Fruit fly (Drosophila melanogaster) whole organism, pupa: ENCODE results near the gene dome.
A peak's percentile ranks its signal among the peaks of the same experiment; 100 is the strongest.

ENCODE experiments used
- CG12605 ChIP-seq: fragments of 200-800 bp; sonication (Bioruptor generic); IDR thresholded peaks from 2 replicates; pipeline ENCODE4 v1.3.6; 2022; ENCODE audit warnings: missing biosample characterization, missing genetic modification characterization
- CG13204 ChIP-seq: fragments of 200-800 bp; sonication (Bioruptor generic); optimal IDR thresholded peaks from 2 replicates; lab custom pipeline; 2018; ENCODE audit warnings: missing biosample characterization, mild to moderate bottlenecking, missing genetic modification characterization, moderate library complexity
- CG14655 ChIP-seq: fragments of 200-800 bp; sonication (Bioruptor generic); optimal IDR thresholded peaks from 3 replicates; lab custom pipeline; 2017; ENCODE audit warnings: mild to moderate bottlenecking, missing biosample characterization, missing genetic modification reagents, missing genetic modification characterization
- CG15710 ChIP-seq: fragments of 200-800 bp; sonication (Bioruptor generic); optimal IDR thresholded peaks from 2 replicates; lab custom pipeline; 2018; ENCODE audit warnings: missing biosample characterization, mild to moderate bottlenecking, missing genetic modification characterization, moderate library complexity
- CG17806 ChIP-seq: fragments of 200-800 bp; sonication (Bioruptor generic); optimal IDR thresholded peaks from 2 replicates; lab custom pipeline; 2018; ENCODE audit warnings: missing biosample characterization, mild to moderate bottlenecking, missing genetic modification characterization, moderate library complexity
- CG32121 ChIP-seq: fragments of 200-800 bp; sonication (Bioruptor generic); IDR thresholded peaks from 2 replicates; pipeline ENCODE4 v1.3.6; 2022; ENCODE audit warnings: missing biosample characterization, missing genetic modification characterization
- CG34367 ChIP-seq: fragments of 200-800 bp; sonication (Bioruptor generic); optimal IDR thresholded peaks from 2 replicates; lab custom pipeline; 2018; ENCODE audit warnings: missing biosample characterization, mild to moderate bottlenecking, missing genetic modification characterization
- CG4496 ChIP-seq: fragments of 200-800 bp; sonication (Bioruptor generic); IDR thresholded peaks from 3 replicates; pipeline ENCODE4 v1.3.6; 2022; ENCODE audit warnings: missing biosample characterization, missing genetic modification characterization
- CG8159 ChIP-seq: fragments of 200-800 bp; sonication (Bioruptor generic); optimal IDR thresholded peaks from 3 replicates; lab custom pipeline; 2018; ENCODE audit warnings: missing biosample characterization, mild to moderate bottlenecking, missing genetic modification characterization, moderate library complexity
- CG8301 ChIP-seq: fragments of 200-800 bp; sonication (Bioruptor generic); optimal IDR thresholded peaks from 2 replicates; lab custom pipeline; 2018; ENCODE audit warnings: missing biosample characterization, mild to moderate bottlenecking, missing genetic modification characterization
- CG9948 ChIP-seq: fragments of 200-800 bp; sonication (Bioruptor generic); optimal IDR thresholded peaks from 2 replicates; lab custom pipeline; 2018; ENCODE audit warnings: missing biosample characterization, mild to moderate bottlenecking, missing genetic modification characterization, moderate library complexity
- D1 ChIP-seq: fragments of 200-800 bp; sonication (Bioruptor generic); optimal IDR thresholded peaks from 2 replicates; lab custom pipeline; 2018; ENCODE audit warnings: missing biosample characterization, mild to moderate bottlenecking, missing genetic modification characterization, moderate library complexity
- EcR ChIP-seq: fragments of 200-800 bp; sonication (Bioruptor generic); optimal IDR thresholded peaks from 3 replicates; lab custom pipeline; 2019; ENCODE audit warnings: missing biosample characterization, missing genetic modification characterization, mild to moderate bottlenecking, moderate library complexity, missing genetic modification reagents
- Ets98B ChIP-seq: fragments of 200-800 bp; sonication (Bioruptor generic); IDR thresholded peaks from 2 replicates; pipeline ENCODE4 v1.3.6; 2022; ENCODE audit warnings: missing biosample characterization, missing genetic modification characterization
- Pif1A ChIP-seq: fragments of 200-800 bp; sonication (Bioruptor generic); optimal IDR thresholded peaks from 3 replicates; lab custom pipeline; 2016; ENCODE audit warnings: missing biosample characterization, missing genetic modification characterization
- Pif1B ChIP-seq: fragments of 200-800 bp; sonication (Bioruptor generic); optimal IDR thresholded peaks from 3 replicates; lab custom pipeline; 2016; ENCODE audit warnings: missing biosample characterization, missing genetic modification characterization
- Snoo ChIP-seq: fragments of 200-800 bp; sonication (Bioruptor generic); optimal IDR thresholded peaks from 3 replicates; lab custom pipeline; 2017; ENCODE audit warnings: missing biosample characterization, mild to moderate bottlenecking, missing genetic modification characterization, inconsistent platforms
- fd96Ca ChIP-seq: fragments of 200-800 bp; sonication (Bioruptor generic); IDR thresholded peaks from 3 replicates; pipeline ENCODE4 v1.3.6; 2022; ENCODE audit warnings: missing biosample characterization, missing genetic modification characterization
- rn ChIP-seq: fragments of 200-800 bp; sonication (Bioruptor generic); IDR thresholded peaks from 2 replicates; pipeline ENCODE4 v1.3.6; 2022; ENCODE audit warnings: missing biosample characterization, missing genetic modification characterization

Gene dome

dm6 chrX:19712898-19713627 is 29.7 kb upstream of the dome start, which contains the start of gene meso18E:
Gene meso18E (minus strand): TSS chrX:19713045.
- TF ChIP-seq CG13204 (peak; percentile 15), CG32121 (GFP tag; lab: Robert Waterston, UW) (peak; percentile 47; the same call in 1 of the 2 replicates), CG9948 (no peak)

dm6 chrX:19711936-19712335 is 28.6 kb upstream of the dome start:
- no peak for TF ChIP-seq fd96Ca (GFP tag; lab: Robert Waterston, UW)
- TF ChIP-seq CG9948, result no peak
- no peak for TF ChIP-seq CG14655
- no peak for TF ChIP-seq rn (GFP tag; lab: Robert Waterston, UW)

- TF ChIP-seq Ets98B (GFP tag; lab: Robert Waterston, UW) (no peak), CG15710 (tag; lab: Kevin White, UChicago) (peak; percentile 5), CG12605 (GFP tag; lab: Robert Waterston, UW) (no peak)
These were observed 20.8 kb upstream of the dome start, which contains the start of the genes CG14230 and CG14232 for dm6 chrX:19704083-19704482. Gene CG14230 (plus strand): TSS chrX:19704176. Gene CG14232 (minus strand): TSS chrX:19704259.

dm6 chrX:19701611-19702010 is 18.3 kb upstream of the dome start, which contains the start of gene Tcs4:
Gene Tcs4 (minus strand): TSS chrX:19701755.
- TF ChIP-seq rn (GFP tag; lab: Robert Waterston, UW) (no peak), CG8301 (tag; lab: Kevin White, UChicago) (no peak), CG17806 (tag; lab: Kevin White, UChicago) (no peak), Ets98B (GFP tag; lab: Robert Waterston, UW) (peak; percentile 34; the same call in 1 of the 2 replicates)

- no peak for TF ChIP-seq Snoo
- no peak for TF ChIP-seq rn (GFP tag; lab: Robert Waterston, UW)
- no peak for TF ChIP-seq CG8159 (tag; lab: Kevin White, UChicago)
- TF ChIP-seq fd96Ca (GFP tag; lab: Robert Waterston, UW), result 0 out of 3 replicates have a peak, but pooled peaks have one; percentile 23
- no peak for TF ChIP-seq CG13204
- TF ChIP-seq CG4496 (GFP tag; lab: Robert Waterston, UW), result 0 out of 3 replicates have a peak, but pooled peaks have one; percentile 17
These were observed 14.0 kb upstream of the dome start for dm6 chrX:19697255-19697877.

dm6 chrX:19696845-19697244 is 13.5 kb upstream of the dome start, which contains the start of gene Cdc42:
Gene Cdc42 (plus strand): TSS chrX:19697091.
- TF ChIP-seq CG32121 (GFP tag; lab: Robert Waterston, UW) (no peak), CG4496 (GFP tag; lab: Robert Waterston, UW) (peak; percentile 42; the same call in 1 of the 3 replicates), CG12605 (GFP tag; lab: Robert Waterston, UW) (no peak), D1 (tag; lab: Kevin White, UChicago) (no peak), Pif1A (no peak), EcR (GFP tag; lab: Kevin White, UChicago) (no peak), Snoo (no peak)

- 0 out of 2 replicates have a peak, but pooled peaks have one; percentile 45 for TF ChIP-seq Ets98B (GFP tag; lab: Robert Waterston, UW)
- no peak for TF ChIP-seq rn (GFP tag; lab: Robert Waterston, UW)
- TF ChIP-seq CG8301 (tag; lab: Kevin White, UChicago), result peak; percentile 18
- TF ChIP-seq CG13204, result no peak
- TF ChIP-seq CG4496 (GFP tag; lab: Robert Waterston, UW), result peak; percentile 79
- no peak for TF ChIP-seq CG34367 (tag; lab: Kevin White, UChicago)
- peak; percentile 12 for TF ChIP-seq CG17806 (tag; lab: Kevin White, UChicago)
- TF ChIP-seq Pif1B, result peak; percentile 22
- peak; percentile 7 for TF ChIP-seq CG15710 (tag; lab: Kevin White, UChicago)
- TF ChIP-seq CG12605 (GFP tag; lab: Robert Waterston, UW), result peak; percentile 18; the same call in 1 of the 2 replicates
- TF ChIP-seq Pif1A, result peak; percentile 3
- peak; percentile 15 for TF ChIP-seq Snoo
These were observed 11.7 kb upstream of the dome start, which contains the start of gene CG14229 for dm6 chrX:19694792-19695558. Gene CG14229 (minus strand): TSS chrX:19695250.
